Worm (Caenorhabditis elegans) whole organism, L2 larva: ENCODE results near the gene unc-119.

Source experiments
- fos-1 ChIP-seq: fragments of 150-350 bp; optimal IDR thresholded peaks from 2 replicates; lab custom pipeline; 2014; ENCODE audit warnings: missing biosample characterization, missing genetic modification characterization
- nhr-11 ChIP-seq: fragments of 150-350 bp; optimal IDR thresholded peaks from 2 replicates; lab custom pipeline; 2014; ENCODE audit warnings: missing biosample characterization, missing genetic modification characterization
- nhr-25 ChIP-seq: fragments of 150-350 bp; sonication (generic microtip); optimal IDR thresholded peaks from 3 replicates; lab custom pipeline; 2014; ENCODE audit warnings: missing biosample characterization, missing genetic modification characterization
- nhr-6 ChIP-seq: fragments of 150-350 bp; optimal IDR thresholded peaks from 2 replicates; lab custom pipeline; 2014; ENCODE audit warnings: missing biosample characterization, missing genetic modification characterization

- TF ChIP-seq nhr-6 (tag; lab: Kevin White, UChicago) = no peak
- TF ChIP-seq fos-1 = no peak
- no peak for TF ChIP-seq nhr-25 (tag; lab: Kevin White, UChicago)
- no peak for TF ChIP-seq nhr-11 (tag; lab: Kevin White, UChicago)
Measured at ce11 chrIII:10867086-10867485, 35.4 kb upstream of the unc-119 start.
